Fruit fly (Drosophila melanogaster): Measurements from ENCODE around the gene CG4045.

Gene CG4045

DNA sequence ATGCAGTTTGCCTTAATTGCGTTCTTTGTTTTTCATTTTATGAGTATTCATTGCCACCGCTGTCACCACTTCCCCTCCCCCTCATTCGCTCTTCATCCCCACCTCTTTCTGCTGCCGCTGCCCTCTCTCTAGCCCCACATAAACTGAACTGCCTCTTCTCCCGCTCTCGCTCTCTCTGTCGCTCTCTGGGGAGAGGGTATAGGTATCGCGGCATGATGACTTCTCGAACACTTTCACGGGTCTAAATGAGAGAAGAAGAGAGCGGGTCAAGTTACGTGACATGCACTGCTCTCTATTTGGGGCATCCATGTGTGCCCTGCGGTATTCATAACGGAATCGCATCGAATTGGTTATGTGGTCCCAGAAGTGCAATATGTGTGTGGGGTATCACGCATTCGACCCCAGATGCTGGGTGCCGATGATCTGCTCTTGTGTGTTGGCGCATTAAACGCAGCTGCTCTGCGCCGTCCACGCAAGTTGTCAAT is 8.0 kb upstream of the CG4045 start (continued):
- TF ChIP-seq pfk (GFP tag; optimal IDR thresholded peaks at IDR 0.05) (no peak), Hand (GFP tag; optimal IDR thresholded peaks at IDR 0.05) (peak; percentile 10), Dfd (GFP tag; optimal IDR thresholded peaks at IDR 0.05) (no peak), vfl (GFP tag; optimal IDR thresholded peaks at IDR 0.05) (peak; percentile 17), CG6791 (GFP tag; IDR thresholded peaks at IDR 0.05; ENCODE audit: partially characterized antibody) (0 out of 3 replicates have a peak, but pooled peaks have one; percentile 24), CG17361 (GFP tag; IDR thresholded peaks at IDR 0.05) (peak; percentile 63), cg (GFP tag; optimal IDR thresholded peaks at IDR 0.05) (no peak), Gsc (GFP tag; IDR thresholded peaks at IDR 0.05) (peak; percentile 48; the same call in 1 of the 2 replicates), NfI (GFP tag; optimal IDR thresholded peaks at IDR 0.05) (peak; percentile 78), disco-r (GFP tag; optimal IDR thresholded peaks at IDR 0.05) (peak; percentile 67), dmrt99B (tag; optimal IDR thresholded peaks at IDR 0.05) (peak; percentile 86), MESR4 (GFP tag; optimal IDR thresholded peaks at IDR 0.05) (peak; percentile 13), CG18476 (GFP tag; optimal IDR thresholded peaks at IDR 0.05) (peak; percentile 45), gem (tag; optimal IDR thresholded peaks at IDR 0.05) (peak; percentile 84), aop (GFP tag; IDR thresholded peaks at IDR 0.05) (no peak), CG12299 (tag; optimal IDR thresholded peaks at IDR 0.05) (peak; percentile 65), CG4328 (GFP tag; optimal IDR thresholded peaks at IDR 0.05) (peak; percentile 8), CG7372 (GFP tag; IDR thresholded peaks at IDR 0.05) (peak; percentile 58), Hr39 (optimal IDR thresholded peaks at IDR 0.05) (no peak), BtbVII (GFP tag; optimal IDR thresholded peaks at IDR 0.05) (peak; percentile 55), CG16863 (GFP tag; optimal IDR thresholded peaks at IDR 0.05) (peak; percentile 90), CG9437 (GFP tag; optimal IDR thresholded peaks at IDR 0.05) (peak; percentile 71), ken (GFP tag; IDR thresholded peaks at IDR 0.05) (peak; percentile 89), ato (GFP tag; IDR thresholded peaks at IDR 0.05; ENCODE audit: partially characterized antibody) (no peak), H15 (GFP tag; IDR thresholded peaks at IDR 0.05) (peak; percentile 87), CG10431 (GFP tag; optimal IDR thresholded peaks at IDR 0.05) (peak; percentile 29), lmd (GFP tag; IDR thresholded peaks at IDR 0.05) (peak; percentile 89), CG10462 (GFP tag; optimal IDR thresholded peaks at IDR 0.05) (peak; percentile 81), CG6854 (GFP tag; optimal IDR thresholded peaks at IDR 0.05) (peak; percentile 28), CG7839 (tag; optimal IDR thresholded peaks at IDR 0.05) (peak; percentile 82), CTCF (GFP tag; optimal IDR thresholded peaks at IDR 0.05) (peak; percentile 18), pb (GFP tag; optimal IDR thresholded peaks at IDR 0.05) (peak; percentile 83), YL-1 (GFP tag; optimal IDR thresholded peaks at IDR 0.05) (peak; percentile 11), sna (GFP tag; IDR thresholded peaks at IDR 0.05; ENCODE audit: partially characterized antibody) (0 out of 2 replicates have a peak, but pooled peaks have one; percentile 45), CG10274 (GFP tag; optimal IDR thresholded peaks at IDR 0.05) (peak; percentile 74), stwl (tag; optimal IDR thresholded peaks at IDR 0.05) (no peak), CG9797 (GFP tag; optimal IDR thresholded peaks at IDR 0.05) (peak; percentile 21), fd102C (GFP tag; optimal IDR thresholded peaks at IDR 0.05) (no peak), HLH4C (GFP tag; IDR thresholded peaks at IDR 0.05; ENCODE audit: partially characterized antibody) (no peak; the same call in 2 of the 3 replicates), sc (optimal IDR thresholded peaks at IDR 0.05) (no peak), sc (GFP tag; optimal IDR thresholded peaks at IDR 0.05) (peak; percentile 57), CG43689 (GFP tag; IDR thresholded peaks at IDR 0.05) (peak; percentile 71), scrt (GFP tag; optimal IDR thresholded peaks at IDR 0.05) (peak; percentile 48), CG16815 (GFP tag; optimal IDR thresholded peaks at IDR 0.05) (peak; percentile 72), CG13296 (GFP tag; optimal IDR thresholded peaks at IDR 0.05) (peak; percentile 55), CG34422 (GFP tag; IDR thresholded peaks at IDR 0.05) (peak; percentile 89), CG6175 (GFP tag; IDR thresholded peaks at IDR 0.05) (0 out of 3 replicates have a peak, but pooled peaks have one; percentile 37), gro (GFP tag; optimal IDR thresholded peaks at IDR 0.05) (peak; percentile 79), chm (GFP tag; IDR thresholded peaks at IDR 0.05) (peak; percentile 82), pita (GFP tag; optimal IDR thresholded peaks at IDR 0.05) (no peak), CG15479 (GFP tag; optimal IDR thresholded peaks at IDR 0.05) (no peak)

All from whole organism, embryonic.